Fruit fly (Drosophila melanogaster): Measurements from ENCODE around the gene Sras.

Sras gene

DNA sequence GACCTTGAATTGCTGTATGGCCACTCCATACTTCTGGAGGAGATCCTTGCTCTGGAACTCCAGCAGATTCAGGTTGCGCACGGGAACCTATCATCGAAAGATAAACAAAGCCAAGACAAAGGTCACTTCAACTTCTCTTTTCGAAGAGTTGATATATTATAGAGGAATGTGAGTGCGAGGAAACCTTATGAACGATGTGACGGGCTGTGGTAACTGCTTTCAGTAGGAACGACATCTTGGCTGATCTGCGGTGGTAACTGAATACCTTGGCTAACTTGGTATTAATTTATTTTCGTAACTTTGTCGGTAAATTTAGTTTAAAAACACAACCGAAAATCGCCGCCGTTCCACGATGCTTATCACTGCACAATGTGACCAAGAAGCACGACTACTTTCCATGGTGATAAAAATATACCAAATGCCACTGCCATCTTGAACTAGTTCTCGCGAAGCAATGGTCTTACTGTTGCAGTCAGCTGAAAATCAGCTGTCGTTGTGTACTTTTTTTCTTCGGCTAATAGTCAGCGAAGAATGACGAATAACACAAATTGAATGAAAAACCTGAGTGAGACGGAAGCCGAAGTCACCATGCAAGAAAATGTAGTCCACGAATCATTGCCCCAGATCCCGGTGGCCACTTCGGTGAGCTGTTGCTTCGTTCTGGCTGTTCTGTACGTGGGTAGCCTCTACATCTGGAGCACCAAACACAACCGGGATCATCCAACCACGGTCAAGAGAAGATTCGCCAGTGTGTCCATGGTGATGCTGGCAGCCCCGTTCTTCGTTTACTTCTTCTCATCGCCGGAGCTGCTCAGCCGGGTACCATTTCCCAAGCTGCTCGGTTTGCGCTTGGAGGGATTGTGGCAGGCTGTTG is at the start of gene Sras, which contains the start of gene ScsbetaG:
Sras (plus strand) TSS at position 466 of the 874 bp plus-strand sequence.
ScsbetaG (minus strand) TSS at position 383 of the 874 bp plus-strand sequence.
- no peak for TF ChIP-seq brk (GFP tag; optimal IDR thresholded peaks at IDR 0.05)
- TF ChIP-seq Rel (GFP tag; optimal IDR thresholded peaks at IDR 0.05): no peak
- peak; percentile 96 for TF ChIP-seq Rel (tag; optimal IDR thresholded peaks at IDR 0.05)
- peak; percentile 5 for TF ChIP-seq Vsx2 (GFP tag; optimal IDR thresholded peaks at IDR 0.05; ENCODE audit: partially characterized antibody)
- TF ChIP-seq Hr78 (GFP tag; optimal IDR thresholded peaks at IDR 0.05): no peak
- no peak for TF ChIP-seq Jra (GFP tag; optimal IDR thresholded peaks at IDR 0.05)

DNA sequence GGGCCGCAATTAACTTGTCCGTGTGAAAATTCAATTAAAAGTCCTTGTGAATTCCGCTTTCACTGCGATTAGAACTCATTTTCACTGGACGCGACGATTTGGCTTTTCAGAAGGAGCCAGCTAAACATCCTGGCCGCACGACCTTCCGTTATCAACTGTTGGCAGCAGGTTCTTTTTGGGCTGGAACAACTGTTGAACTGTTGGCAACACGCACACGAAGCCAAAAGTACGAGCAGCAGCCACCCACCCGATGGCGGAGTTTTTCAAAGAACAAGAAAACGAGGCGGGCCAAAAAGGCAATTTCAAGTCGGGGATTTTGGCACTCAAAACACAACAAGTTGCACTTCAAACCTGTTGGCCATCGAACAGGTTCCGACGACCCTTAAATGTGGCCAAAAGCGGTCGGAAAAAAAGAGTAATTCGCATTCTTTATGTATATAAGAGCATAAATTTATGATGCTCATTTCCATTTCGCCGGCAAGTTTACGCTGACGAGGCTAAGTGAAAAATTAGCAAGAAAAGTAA is 40.6 kb upstream of the Sras start:
- TF ChIP-seq dmrt93B (GFP tag; optimal IDR thresholded peaks at IDR 0.05): no peak
- no peak for TF ChIP-seq CrebA (GFP tag; optimal IDR thresholded peaks at IDR 0.05; ENCODE audit: borderline replicate concordance)
- no peak for TF ChIP-seq dsf (GFP tag; optimal IDR thresholded peaks at IDR 0.05; ENCODE audit: borderline replicate concordance)
- TF ChIP-seq Mio (GFP tag; optimal IDR thresholded peaks at IDR 0.05): no peak
- TF ChIP-seq Myc (optimal IDR thresholded peaks at IDR 0.05): no peak
- no peak for TF ChIP-seq Dfd (GFP tag; optimal IDR thresholded peaks at IDR 0.05)
- no peak for TF ChIP-seq sage (GFP tag; optimal IDR thresholded peaks at IDR 0.05)
- no peak for TF ChIP-seq Jra (GFP tag; optimal IDR thresholded peaks at IDR 0.05)
- no peak for TF ChIP-seq Hnf4 (GFP tag; optimal IDR thresholded peaks at IDR 0.05)
- TF ChIP-seq ey (GFP tag; optimal IDR thresholded peaks at IDR 0.05): no peak
- TF ChIP-seq psq (GFP tag; optimal IDR thresholded peaks at IDR 0.05): no peak
- TF ChIP-seq Rel (GFP tag; optimal IDR thresholded peaks at IDR 0.05): no peak
- no peak for TF ChIP-seq Rel (tag; optimal IDR thresholded peaks at IDR 0.05)
- TF ChIP-seq CG32264 (GFP tag; optimal IDR thresholded peaks at IDR 0.05): no peak
- TF ChIP-seq HLH106 (tag; optimal IDR thresholded peaks at IDR 0.05): no peak
- TF ChIP-seq sv (GFP tag; optimal IDR thresholded peaks at IDR 0.05): no peak
- no peak for TF ChIP-seq N (GFP tag; optimal IDR thresholded peaks at IDR 0.05)
- no peak for TF ChIP-seq Sp1 (GFP tag; optimal IDR thresholded peaks at IDR 0.05)
- TF ChIP-seq pan (optimal IDR thresholded peaks at IDR 0.05): no peak
- no peak for TF ChIP-seq h (GFP tag; optimal IDR thresholded peaks at IDR 0.05)
- no peak for TF ChIP-seq tai (GFP tag; optimal IDR thresholded peaks at IDR 0.05)

DNA sequence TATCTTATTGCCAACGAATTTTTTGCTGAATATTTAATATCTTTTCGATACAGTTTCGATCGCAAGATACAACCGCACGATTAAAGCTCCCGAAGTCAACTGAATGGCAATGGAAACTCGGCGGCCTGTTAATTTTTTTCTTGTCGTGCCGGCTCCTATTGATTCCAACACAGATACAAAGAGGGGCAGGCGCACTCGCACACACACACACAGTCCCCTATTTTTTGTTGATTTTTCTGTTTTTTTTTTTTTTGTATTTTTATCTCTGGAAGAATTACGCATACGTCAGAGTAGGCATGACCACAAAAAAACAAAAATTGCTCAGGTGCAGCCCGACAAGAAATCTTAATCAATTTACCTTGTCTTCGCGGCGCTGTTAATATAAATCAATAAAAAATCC is 34.3 kb upstream of the Sras start, which contains the start of gene Lkr:
Lkr (minus strand) TSS at position 101 of the 400 bp plus-strand sequence.
- TF ChIP-seq Myc (optimal IDR thresholded peaks at IDR 0.05) (no peak), dsf (GFP tag; optimal IDR thresholded peaks at IDR 0.05; ENCODE audit: borderline replicate concordance) (no peak), usp (GFP tag; optimal IDR thresholded peaks at IDR 0.05) (no peak), psq (GFP tag; optimal IDR thresholded peaks at IDR 0.05) (no peak), Rel (GFP tag; optimal IDR thresholded peaks at IDR 0.05) (no peak), Rel (tag; optimal IDR thresholded peaks at IDR 0.05) (no peak), Dfd (GFP tag; optimal IDR thresholded peaks at IDR 0.05) (no peak), HLH106 (tag; optimal IDR thresholded peaks at IDR 0.05) (no peak), Jra (GFP tag; optimal IDR thresholded peaks at IDR 0.05) (no peak), brk (GFP tag; optimal IDR thresholded peaks at IDR 0.05) (no peak), ey (GFP tag; optimal IDR thresholded peaks at IDR 0.05) (no peak), foxo (GFP tag; optimal IDR thresholded peaks at IDR 0.05) (no peak), Mio (GFP tag; optimal IDR thresholded peaks at IDR 0.05) (no peak), sage (GFP tag; optimal IDR thresholded peaks at IDR 0.05) (no peak), CrebA (GFP tag; optimal IDR thresholded peaks at IDR 0.05; ENCODE audit: borderline replicate concordance) (no peak), dl (GFP tag; optimal IDR thresholded peaks at IDR 0.05; ENCODE audit: insufficient read depth in 1 of 2, partially characterized antibody in 2 of 2) (no peak), rgr (GFP tag; optimal IDR thresholded peaks at IDR 0.05) (no peak), Vsx2 (GFP tag; optimal IDR thresholded peaks at IDR 0.05; ENCODE audit: partially characterized antibody) (no peak), Hnf4 (GFP tag; optimal IDR thresholded peaks at IDR 0.05) (no peak), sv (GFP tag; optimal IDR thresholded peaks at IDR 0.05) (no peak)

DNA sequence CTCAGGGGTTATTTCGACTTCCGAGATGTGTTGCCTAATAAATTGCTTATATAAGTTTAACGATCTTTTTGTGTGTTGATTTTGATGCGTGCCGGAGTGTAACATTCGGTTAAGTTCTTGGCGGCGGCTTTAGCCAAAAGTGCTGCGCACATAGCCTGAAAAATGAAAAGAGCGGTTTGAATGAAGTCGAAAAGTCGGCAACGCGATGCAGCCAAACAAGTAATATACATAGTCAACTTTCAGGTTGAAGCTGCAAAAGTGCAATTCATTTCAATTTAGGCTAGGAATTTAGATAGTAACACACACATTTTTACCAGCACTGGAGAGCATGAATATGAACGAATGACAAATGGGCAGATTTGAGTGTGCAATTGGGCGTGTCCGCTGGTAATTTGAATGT is 29.3 kb upstream of the Sras start:
- TF ChIP-seq Dif (GFP tag; optimal IDR thresholded peaks at IDR 0.05; ENCODE audit: partially characterized antibody) (no peak), psq (GFP tag; optimal IDR thresholded peaks at IDR 0.05) (no peak), CrebA (GFP tag; optimal IDR thresholded peaks at IDR 0.05; ENCODE audit: borderline replicate concordance) (no peak), Jra (GFP tag; optimal IDR thresholded peaks at IDR 0.05) (no peak), Hr83 (GFP tag; optimal IDR thresholded peaks at IDR 0.05; ENCODE audit: poor library complexity, severe bottlenecking) (no peak), Vsx2 (GFP tag; optimal IDR thresholded peaks at IDR 0.05; ENCODE audit: partially characterized antibody) (no peak), N (GFP tag; optimal IDR thresholded peaks at IDR 0.05) (peak; percentile 20), woc (GFP tag; optimal IDR thresholded peaks at IDR 0.05) (no peak), pan (optimal IDR thresholded peaks at IDR 0.05) (no peak), dmrt93B (GFP tag; optimal IDR thresholded peaks at IDR 0.05) (no peak), Hnf4 (GFP tag; optimal IDR thresholded peaks at IDR 0.05) (no peak), GATAd (GFP tag; optimal IDR thresholded peaks at IDR 0.05) (no peak), Myc (optimal IDR thresholded peaks at IDR 0.05) (peak; percentile 83), Rel (GFP tag; optimal IDR thresholded peaks at IDR 0.05) (no peak), Rel (tag; optimal IDR thresholded peaks at IDR 0.05) (no peak)

Data from whole organism, wandering third instar larva.